Worm (Caenorhabditis elegans): ENCODE data around the gene C35B8.3.

- no peak for TF ChIP-seq dao-5 (tag; optimal IDR thresholded peaks at IDR 0.05)
- TF ChIP-seq him-1 (tag; optimal IDR thresholded peaks at IDR 0.05), result no peak
- TF ChIP-seq W03F9.2 (tag; optimal IDR thresholded peaks at IDR 0.05), result no peak
Measured at ce11 chrX:9242123-9242522, 28.4 kb downstream of the C35B8.3 start, which contains the start of gene lgc-4.

Data from whole organism, L4/young adult.